Worm (Caenorhabditis elegans): ENCODE measurements around the gene C01G10.18.

ce11 chrV:15109260-15109659 is 20.7 kb upstream of the C01G10.18 start, which contains the start of gene Y75B12A.2:
- TF ChIP-seq ref-1 (GFP tag; conservative IDR thresholded peaks at IDR 0.05): no peak
- no peak for TF ChIP-seq cog-1 (tag; optimal IDR thresholded peaks at IDR 0.05)
- no peak for TF ChIP-seq flt-1 (GFP tag; IDR thresholded peaks at IDR 0.05)
- TF ChIP-seq ztf-23 (GFP tag; IDR thresholded peaks at IDR 0.05): no peak
